Worm (Caenorhabditis elegans): ENCODE results near the gene fipr-29.

Gene fipr-29

ce11 chrIII:3067909-3068455 is 7.8 kb upstream of the fipr-29 start, which contains the start of gene ubl-1 (continued):
- peak in 1 of 3 experiments; percentile 15 for TF ChIP-seq elt-3 (tag; optimal IDR thresholded peaks at IDR 0.05)

- no peak for TF ChIP-seq aly-2 (tag; optimal IDR thresholded peaks at IDR 0.05)
- no peak for TF ChIP-seq unc-62 (GFP tag; optimal IDR thresholded peaks at IDR 0.05)
- no peak for TF ChIP-seq nhr-11 (tag; optimal IDR thresholded peaks at IDR 0.05)
- TF ChIP-seq ceh-9 (tag; optimal IDR thresholded peaks at IDR 0.05): no peak
- TF ChIP-seq daf-12 (tag; optimal IDR thresholded peaks at IDR 0.05): no peak
- TF ChIP-seq zag-1 (tag; optimal IDR thresholded peaks at IDR 0.05): no peak
- no peak for TF ChIP-seq ztf-4 (tag; optimal IDR thresholded peaks at IDR 0.05)
- TF ChIP-seq ztf-11 (tag; optimal IDR thresholded peaks at IDR 0.05): no peak
- TF ChIP-seq nhr-237 (tag; optimal IDR thresholded peaks at IDR 0.05): no peak
- no peak for TF ChIP-seq jun-1 (tag; optimal IDR thresholded peaks at IDR 0.05)
- TF ChIP-seq nhr-67 (tag; optimal IDR thresholded peaks at IDR 0.05): no peak
- no peak for TF ChIP-seq nhr-25 (tag; optimal IDR thresholded peaks at IDR 0.05)
- TF ChIP-seq eor-1 (tag; optimal IDR thresholded peaks at IDR 0.05): no peak
- TF ChIP-seq fos-1 (tag; optimal IDR thresholded peaks at IDR 0.05): no peak
- no peak for TF ChIP-seq sea-2 (GFP tag; optimal IDR thresholded peaks at IDR 0.05)
- no peak for TF ChIP-seq egl-27 (tag; optimal IDR thresholded peaks at IDR 0.05)
- TF ChIP-seq nhr-76 (tag; optimal IDR thresholded peaks at IDR 0.05): no peak
Measured at ce11 chrIII:3066769-3067168, 6.6 kb upstream of the fipr-29 start.

DNA sequence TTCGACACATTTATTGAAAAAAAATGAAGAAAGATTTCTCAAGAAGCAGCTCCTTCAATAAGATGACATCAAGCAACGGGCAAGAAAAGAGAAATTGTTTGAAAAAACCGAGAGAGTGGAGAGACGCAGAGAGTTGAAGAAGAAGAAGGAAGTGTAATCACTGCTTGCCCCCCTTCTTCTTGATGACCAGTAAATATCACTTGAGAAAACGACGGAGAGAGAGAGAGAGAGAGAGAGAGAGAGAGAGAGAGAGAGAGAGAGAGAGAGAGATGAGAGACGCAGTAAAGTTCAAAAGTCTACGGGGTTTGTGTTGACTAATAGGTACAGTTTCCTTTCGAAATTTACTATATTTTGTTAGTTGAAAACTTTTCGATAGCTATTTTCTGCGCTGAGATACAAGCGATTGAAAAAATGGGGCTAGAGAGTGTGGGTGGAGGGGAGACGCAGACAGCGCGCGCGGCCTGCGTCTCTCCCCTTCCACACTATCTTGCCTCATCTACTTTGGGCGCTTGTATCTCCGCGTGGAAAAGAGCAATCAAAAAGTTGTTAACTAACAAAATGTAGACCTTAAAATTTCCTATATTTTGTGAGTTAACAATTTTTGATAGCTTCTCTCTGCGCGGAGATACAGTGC is 5.8 kb upstream of the fipr-29 start:
- TF ChIP-seq elt-2 (tag; optimal IDR thresholded peaks at IDR 0.05) (peak; percentile 27), hmg-11 (tag; optimal IDR thresholded peaks at IDR 0.05) (peak; percentile 39), nhr-76 (tag; optimal IDR thresholded peaks at IDR 0.05) (no peak), lin-15B (tag; optimal IDR thresholded peaks at IDR 0.05) (peak; percentile 20), nhr-23 (tag; optimal IDR thresholded peaks at IDR 0.05) (peak; percentile 70), snpc-4 (tag; optimal IDR thresholded peaks at IDR 0.05) (peak; percentile 74), pqm-1 (tag; optimal IDR thresholded peaks at IDR 0.05) (peak; percentile 21), lin-39 (tag; optimal IDR thresholded peaks at IDR 0.05) (peak; percentile 35), jun-1 (tag; optimal IDR thresholded peaks at IDR 0.05) (peak; percentile 60), nfya-1 (tag; optimal IDR thresholded peaks at IDR 0.05; ENCODE audit: insufficient read depth) (peak; percentile 66), nhr-67 (tag; optimal IDR thresholded peaks at IDR 0.05) (no peak), ceh-28 (tag; optimal IDR thresholded peaks at IDR 0.05) (peak; percentile 61), pha-4 (tag; optimal IDR thresholded peaks at IDR 0.05) (peak; percentile 86), unc-62 (GFP tag; optimal IDR thresholded peaks at IDR 0.05) (no peak), nhr-43 (tag; optimal IDR thresholded peaks at IDR 0.05; ENCODE audit: poor library complexity, severe bottlenecking) (peak; percentile 61), lsy-12 (tag; optimal IDR thresholded peaks at IDR 0.05) (peak; percentile 46), nhr-12 (tag; optimal IDR thresholded peaks at IDR 0.05) (no peak), daf-12 (tag; optimal IDR thresholded peaks at IDR 0.05) (no peak), nhr-25 (tag; optimal IDR thresholded peaks at IDR 0.05) (peak; percentile 5), eor-1 (tag; optimal IDR thresholded peaks at IDR 0.05) (no peak)

ce11 chrIII:3064566-3064965 is 4.4 kb upstream of the fipr-29 start:
- no peak for TF ChIP-seq skn-1 (tag; optimal IDR thresholded peaks at IDR 0.05)
- no peak for TF ChIP-seq R02D3.7 (tag; optimal IDR thresholded peaks at IDR 0.05)
- no peak for TF ChIP-seq nhr-76 (tag; optimal IDR thresholded peaks at IDR 0.05)

DNA sequence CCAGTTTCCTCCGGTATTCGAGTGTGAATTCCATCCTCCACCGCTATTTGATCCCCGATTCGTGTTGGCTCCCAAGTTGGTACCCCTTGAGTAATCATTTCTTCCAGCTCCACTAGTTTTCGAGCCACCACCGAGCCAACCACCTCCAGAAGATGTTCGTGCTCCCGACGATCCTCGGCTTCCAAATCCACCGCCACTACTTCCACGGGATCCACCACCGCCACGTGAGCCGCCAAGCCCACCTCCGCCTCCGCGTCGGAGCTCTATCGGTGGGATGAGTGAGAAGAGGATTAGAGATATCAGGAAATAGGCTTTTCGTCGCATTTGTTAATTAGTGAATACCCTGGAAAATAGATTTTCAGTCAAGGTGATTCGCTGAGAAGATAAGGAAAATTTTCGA is 3.8 kb upstream of the fipr-29 start, which contains the start of gene H06I04.6:
Gene H06I04.6, minus strand, starts transcription at position 345 of the 400 bp plus-strand sequence.
- TF ChIP-seq lin-39 (tag; optimal IDR thresholded peaks at IDR 0.05): peak; percentile 10
- TF ChIP-seq elt-1 (tag; optimal IDR thresholded peaks at IDR 0.05): no peak
- TF ChIP-seq daf-12 (tag; optimal IDR thresholded peaks at IDR 0.05): no peak
- no peak for TF ChIP-seq fos-1 (tag; optimal IDR thresholded peaks at IDR 0.05)
- no peak for TF ChIP-seq nhr-77 (tag; optimal IDR thresholded peaks at IDR 0.05)
- TF ChIP-seq skn-1 (tag; optimal IDR thresholded peaks at IDR 0.05): no peak
